Fruit fly (Drosophila melanogaster) whole organism, prepupa: ENCODE data around the gene CG10338.

ENCODE experiments used
- Blimp-1 ChIP-seq: fragments of 200-800 bp; sonication (Bioruptor generic); optimal IDR thresholded peaks from 3 replicates; lab custom pipeline; 2017; ENCODE audit warnings: missing biosample characterization, missing genetic modification characterization, mild to moderate bottlenecking, moderate library complexity, missing genetic modification reagents
- CG10669 ChIP-seq: fragments of 200-800 bp; sonication (Bioruptor generic); optimal IDR thresholded peaks from 3 replicates; lab custom pipeline; 2018; ENCODE audit warnings: missing biosample characterization, mild to moderate bottlenecking, missing genetic modification characterization, moderate library complexity
- CG11294 ChIP-seq: fragments of 200-800 bp; sonication (Bioruptor generic); IDR thresholded peaks from 2 replicates; pipeline ENCODE4 v1.3.6; 2022; ENCODE audit warnings: missing biosample characterization, missing genetic modification characterization
- CG16779 ChIP-seq: fragments of 200-800 bp; sonication (Bioruptor generic); optimal IDR thresholded peaks from 3 replicates; lab custom pipeline; 2017; ENCODE audit warnings: missing biosample characterization, mild to moderate bottlenecking, missing genetic modification characterization
- CG6276 ChIP-seq: fragments of 200-800 bp; sonication (Bioruptor generic); optimal IDR thresholded peaks from 2 replicates; lab custom pipeline; 2017; ENCODE audit warnings: missing biosample characterization, mild to moderate bottlenecking, missing genetic modification characterization
- CG6792 ChIP-seq: fragments of 200-800 bp; sonication (Bioruptor generic); optimal IDR thresholded peaks from 3 replicates; lab custom pipeline; 2016; ENCODE audit warnings: missing biosample characterization, missing genetic modification characterization
- CG8632 ChIP-seq: fragments of 200-800 bp; sonication (Bioruptor generic); optimal IDR thresholded peaks from 3 replicates; lab custom pipeline; 2016; ENCODE audit warnings: missing biosample characterization, missing genetic modification characterization
- CG9139 ChIP-seq: fragments of 200-800 bp; sonication (Bioruptor generic); optimal IDR thresholded peaks from 3 replicates; lab custom pipeline; 2017; ENCODE audit warnings: missing biosample characterization, mild to moderate bottlenecking, missing genetic modification characterization
- Eip75B ChIP-seq: fragments of 200-800 bp; sonication (Bioruptor generic); optimal IDR thresholded peaks from 3 replicates; lab custom pipeline; 2016; ENCODE audit warnings: missing biosample characterization, missing genetic modification characterization
- Ets96B ChIP-seq: fragments of 200-800 bp; optimal IDR thresholded peaks from 2 replicates; lab custom pipeline; 2019; ENCODE audit warnings: missing biosample characterization, mild to moderate bottlenecking, missing genetic modification characterization, moderate library complexity
- Gug ChIP-seq: fragments of 200-800 bp; sonication (Bioruptor generic); IDR thresholded peaks from 2 replicates; pipeline ENCODE4 v1.3.6; 2022; ENCODE audit warnings: missing biosample characterization, missing genetic modification characterization
- Hr38 ChIP-seq: sonication (Bioruptor generic); optimal IDR thresholded peaks from 2 replicates; lab custom pipeline; 2016; ENCODE audit warnings: missing biosample characterization, missing genetic modification characterization
- Hr39 ChIP-seq: fragments of 200-800 bp; sonication (Bioruptor generic); optimal IDR thresholded peaks from 2 replicates; lab custom pipeline; 2016; ENCODE audit warnings: missing biosample characterization, missing genetic modification characterization
- Met ChIP-seq: fragments of 200-800 bp; sonication (Bioruptor generic); optimal IDR thresholded peaks from 3 replicates; lab custom pipeline; 2016; ENCODE audit warnings: missing biosample characterization, missing genetic modification characterization
- OdsH ChIP-seq: fragments of 200-800 bp; sonication (Bioruptor generic); optimal IDR thresholded peaks from 3 replicates; lab custom pipeline; 2016; ENCODE audit warnings: missing biosample characterization, missing genetic modification characterization
- Smox ChIP-seq: fragments of 200-800 bp; sonication (Bioruptor generic); optimal IDR thresholded peaks from 3 replicates; lab custom pipeline; 2016; ENCODE audit warnings: missing biosample characterization, missing genetic modification characterization
- acj6 ChIP-seq: fragments of 200-800 bp; sonication (Bioruptor generic); optimal IDR thresholded peaks from 3 replicates; lab custom pipeline; 2016; ENCODE audit warnings: missing biosample characterization, missing genetic modification characterization
- cyc ChIP-seq: fragments of 200-800 bp; sonication (Bioruptor generic); optimal IDR thresholded peaks from 3 replicates; lab custom pipeline; 2016; ENCODE audit warnings: missing biosample characterization, missing genetic modification characterization
- fd85E ChIP-seq: fragments of 200-800 bp; sonication (Bioruptor generic); optimal IDR thresholded peaks from 3 replicates; lab custom pipeline; 2016; ENCODE audit warnings: missing biosample characterization, missing genetic modification characterization
- lz ChIP-seq: fragments of 200-800 bp; sonication (Bioruptor generic); optimal IDR thresholded peaks from 3 replicates; lab custom pipeline; 2016; ENCODE audit warnings: missing biosample characterization, missing genetic modification characterization
- pdm3 ChIP-seq: fragments of 200-800 bp; sonication (Bioruptor generic); optimal IDR thresholded peaks from 3 replicates; lab custom pipeline; 2016; ENCODE audit warnings: missing biosample characterization, missing genetic modification characterization
- svp ChIP-seq: fragments of 200-800 bp; sonication (Bioruptor generic); peaks from one replicate; lab custom pipeline; 2016; ENCODE audit warnings: missing biosample characterization, missing genetic modification characterization
- topi ChIP-seq: fragments of 200-800 bp; sonication (Bioruptor generic); optimal IDR thresholded peaks from 3 replicates; lab custom pipeline; 2016; ENCODE audit warnings: missing biosample characterization, missing genetic modification characterization

Gene CG10338

DNA sequence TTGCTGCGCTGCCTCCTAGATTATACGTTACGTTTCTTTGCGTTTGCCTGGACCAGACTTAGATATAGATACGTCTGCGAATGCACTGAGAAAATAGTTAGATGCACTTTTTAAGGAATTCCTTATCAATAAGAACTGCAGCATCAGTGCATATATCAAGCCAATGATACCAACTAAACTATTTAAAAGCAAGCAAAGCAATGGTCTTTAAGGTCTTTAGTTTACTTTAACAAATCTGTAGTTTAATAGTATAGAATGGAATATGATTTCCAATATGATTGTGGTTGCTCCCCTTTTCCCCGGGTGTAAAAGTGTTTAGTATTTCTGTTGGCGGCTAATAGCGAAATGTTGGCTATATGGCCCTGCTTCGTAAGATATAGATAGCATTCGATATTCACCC, 51.2 kb downstream of the CG10338 start (continued):
- no peak for TF ChIP-seq acj6
- no peak for TF ChIP-seq Smox
- no peak for TF ChIP-seq fd85E (GFP tag; lab: Kevin White, UChicago)
- TF ChIP-seq Hr38, result no peak
- TF ChIP-seq CG16779, result no peak
- no peak for TF ChIP-seq Blimp-1 (GFP tag; lab: Kevin White, UChicago)
- no peak for TF ChIP-seq CG8632 (GFP tag; lab: Kevin White, UChicago)
- TF ChIP-seq lz (GFP tag; lab: Kevin White, UChicago), result no peak
- no peak for TF ChIP-seq Eip75B
- TF ChIP-seq CG10669 (GFP tag; lab: Kevin White, UChicago), result no peak
- TF ChIP-seq CG9139 (GFP tag; lab: Kevin White, UChicago), result no peak
- no peak for TF ChIP-seq CG6792
- peak; percentile 8 for TF ChIP-seq OdsH (GFP tag; lab: Kevin White, UChicago)
- TF ChIP-seq pdm3, result no peak
- TF ChIP-seq Met, result no peak
- TF ChIP-seq Gug (GFP tag; lab: Robert Waterston, UW), result no peak
- no peak for TF ChIP-seq Ets96B (tag; lab: Kevin White, UChicago)
- no peak for TF ChIP-seq CG11294
- TF ChIP-seq topi (GFP tag; lab: Kevin White, UChicago), result no peak
- no peak for TF ChIP-seq svp (GFP tag; lab: Kevin White, UChicago)
- TF ChIP-seq Hr39 (GFP tag; lab: Kevin White, UChicago), result no peak
- TF ChIP-seq cyc (GFP tag; lab: Kevin White, UChicago), result no peak
- peak; percentile 65 for TF ChIP-seq CG6276 (GFP tag; lab: Kevin White, UChicago)
- TF ChIP-seq, all 60 proteins: peak for 13
